Fruit fly (Drosophila melanogaster) whole organism, wandering third instar larva: Measurements from ENCODE around the gene Tehao.

Experiments used
- Hr78 ChIP-seq: fragments of >200 bp; optimal IDR thresholded peaks from 2 replicates; lab custom pipeline; 2017; ENCODE audit warnings: missing biosample characterization, missing genetic modification characterization
- Hr83 ChIP-seq: fragments of 200-300 bp; sonication (Bioruptor generic); optimal IDR thresholded peaks from 2 replicates; lab custom pipeline; 2016; ENCODE audit warnings: missing biosample characterization, mild to moderate bottlenecking, missing genetic modification characterization, moderate library complexity; ENCODE audit not compliant: poor library complexity, severe bottlenecking
- OdsH ChIP-seq: fragments of 200-800 bp; sonication (Bioruptor generic); optimal IDR thresholded peaks from 2 replicates; lab custom pipeline; 2016; ENCODE audit warnings: missing biosample characterization, mild to moderate bottlenecking, missing genetic modification characterization
- Sp1 ChIP-seq: fragments of 200-800 bp; sonication (Bioruptor generic); optimal IDR thresholded peaks from 3 replicates; lab custom pipeline; 2019; ENCODE audit warnings: missing biosample characterization, mild to moderate bottlenecking, missing genetic modification characterization, moderate library complexity
- foxo ChIP-seq, 2 experiments: fragments of 200-800 bp; sonication (Bioruptor generic); optimal IDR thresholded peaks; 2 replicates in 1 of 2; 3 replicates in 1 of 2; lab custom pipeline; 2016 to 2017; ENCODE audit warnings: missing biosample characterization in 2 of 2, missing genetic modification characterization in 2 of 2
- lola ChIP-seq: fragments of >200 bp; optimal IDR thresholded peaks from 2 replicates; lab custom pipeline; 2017; ENCODE audit warnings: missing biosample characterization, missing genetic modification characterization
- usp ChIP-seq: fragments of >200 bp; optimal IDR thresholded peaks from 2 replicates; lab custom pipeline; 2017; ENCODE audit warnings: missing biosample characterization, missing genetic modification characterization

dm6 chr2L:13414525-13415481, 20.6 kb upstream of the Tehao start, which contains the start of the genes CG16956, CG42784 and CG43850:
- TF ChIP-seq OdsH (GFP tag; lab: Kevin White, UChicago) (no peak), Hr83 (no peak), usp (GFP tag; lab: Kevin White, UChicago) (no peak), foxo (GFP tag; optimal IDR thresholded peaks at IDR 0.05; lab: Kevin White, UChicago) (no peak), lola (GFP tag; lab: Kevin White, UChicago) (no peak), Hr78 (GFP tag; lab: Kevin White, UChicago) (no peak), Sp1 (GFP tag; lab: Kevin White, UChicago) (no peak)
